Worm (Caenorhabditis elegans) whole organism, L3 larva: ENCODE results near the gene VW02B12L.2.

ENCODE experiments used
- R02D3.7 ChIP-seq: fragments of 150-350 bp; optimal IDR thresholded peaks from 2 replicates; lab custom pipeline; 2014; ENCODE audit warnings: missing biosample characterization, missing genetic modification characterization
- ZK546.5 ChIP-seq: sonication (generic microtip); optimal IDR thresholded peaks from 2 replicates; lab custom pipeline; 2017; ENCODE audit warnings: missing biosample characterization, missing genetic modification characterization
- aly-2 ChIP-seq: fragments of 150-350 bp; optimal IDR thresholded peaks from 2 replicates; lab custom pipeline; 2014; ENCODE audit warnings: missing biosample characterization, missing genetic modification characterization
- ama-1 ChIP-seq: fragments of 150-350 bp; optimal IDR thresholded peaks from 2 replicates; lab custom pipeline; 2018
- ceh-28 ChIP-seq: fragments of 150-350 bp; optimal IDR thresholded peaks from 2 replicates; lab custom pipeline; 2014; ENCODE audit warnings: missing biosample characterization, missing genetic modification reagents, missing genetic modification characterization
- ceh-82 ChIP-seq: fragments of 150-350 bp; optimal IDR thresholded peaks from 2 replicates; lab custom pipeline; 2014; ENCODE audit warnings: missing biosample characterization, missing genetic modification characterization
- ceh-9 ChIP-seq: sonication (generic microtip); optimal IDR thresholded peaks from 2 replicates; lab custom pipeline; 2018; ENCODE audit warnings: missing biosample characterization, missing genetic modification characterization
- egl-27 ChIP-seq: sonication (generic microtip); optimal IDR thresholded peaks from 4 replicates; lab custom pipeline; 2017; ENCODE audit warnings: missing biosample characterization, missing genetic modification reagents, missing genetic modification characterization
- egl-5 ChIP-seq: fragments of 150-350 bp; optimal IDR thresholded peaks from 2 replicates; lab custom pipeline; 2017; ENCODE audit warnings: missing biosample characterization, missing genetic modification reagents, missing genetic modification characterization, inconsistent platforms
- elt-2 ChIP-seq: sonication (generic microtip); optimal IDR thresholded peaks from 2 replicates; lab custom pipeline; 2016; ENCODE audit warnings: missing genetic modification reagents, mild to moderate bottlenecking, missing genetic modification characterization, missing compliant biosample characterization
- elt-3 ChIP-seq, 3 experiments: fragments of 150-350 bp in 1 of 3; sonication (generic microtip) in 2 of 3; optimal IDR thresholded peaks; 2 replicates in 2 of 3; 4 replicates in 1 of 3; lab custom pipeline; 2014 to 2017; ENCODE audit warnings: missing biosample characterization in 3 of 3, missing genetic modification characterization in 3 of 3
- eor-1 ChIP-seq, 2 experiments: fragments of 150-350 bp; optimal IDR thresholded peaks; 2 replicates each; lab custom pipeline; 2014 to 2018; ENCODE audit warnings: missing biosample characterization in 2 of 2, missing genetic modification characterization in 2 of 2
- fkh-10 ChIP-seq: sonication (generic microtip); optimal IDR thresholded peaks from 2 replicates; lab custom pipeline; 2017; ENCODE audit warnings: missing biosample characterization, missing genetic modification reagents, missing genetic modification characterization
- fkh-2 ChIP-seq: fragments of 150-350 bp; optimal IDR thresholded peaks from 2 replicates; lab custom pipeline; 2014; ENCODE audit warnings: missing biosample characterization, missing genetic modification reagents, missing genetic modification characterization
- fos-1 ChIP-seq: fragments of 150-350 bp; optimal IDR thresholded peaks from 2 replicates; lab custom pipeline; 2014; ENCODE audit warnings: missing biosample characterization, missing genetic modification characterization
- hmg-11 ChIP-seq: sonication (generic microtip); optimal IDR thresholded peaks from 2 replicates; lab custom pipeline; 2016; ENCODE audit warnings: missing genetic modification characterization, missing compliant biosample characterization
- jun-1 ChIP-seq: fragments of 150-350 bp; optimal IDR thresholded peaks from 2 replicates; lab custom pipeline; 2014; ENCODE audit warnings: missing biosample characterization, missing genetic modification reagents, missing genetic modification characterization
- lin-15B ChIP-seq: fragments of 150-350 bp; optimal IDR thresholded peaks from 2 replicates; lab custom pipeline; 2014; ENCODE audit warnings: missing biosample characterization, missing genetic modification characterization
- lin-39 ChIP-seq: fragments of 150-350 bp; optimal IDR thresholded peaks from 2 replicates; lab custom pipeline; 2018; ENCODE audit warnings: missing biosample characterization, missing genetic modification reagents, missing genetic modification characterization
- lsy-12 ChIP-seq: sonication (generic microtip); optimal IDR thresholded peaks from 2 replicates; lab custom pipeline; 2016; ENCODE audit warnings: mild to moderate bottlenecking, missing genetic modification characterization, missing compliant biosample characterization
- mdl-1 ChIP-seq: fragments of 150-350 bp; optimal IDR thresholded peaks from 2 replicates; lab custom pipeline; 2014; ENCODE audit warnings: missing biosample characterization, missing genetic modification characterization
- mml-1 ChIP-seq: fragments of 150-350 bp; sonication (generic microtip); optimal IDR thresholded peaks from 3 replicates; lab custom pipeline; 2014; ENCODE audit warnings: missing biosample characterization, missing genetic modification characterization
- nfya-1 ChIP-seq: sonication (generic microtip); optimal IDR thresholded peaks from 2 replicates; lab custom pipeline; 2017; ENCODE audit warnings: missing genetic modification characterization, mild to moderate bottlenecking, missing compliant biosample characterization, antibody characterized with exemption, moderate library complexity; ENCODE audit not compliant: insufficient read depth
- nhr-11 ChIP-seq: fragments of 150-350 bp; optimal IDR thresholded peaks from 2 replicates; lab custom pipeline; 2014; ENCODE audit warnings: missing biosample characterization, missing genetic modification characterization
- nhr-23 ChIP-seq: fragments of 150-350 bp; optimal IDR thresholded peaks from 2 replicates; lab custom pipeline; 2014; ENCODE audit warnings: missing biosample characterization, missing genetic modification reagents, missing genetic modification characterization
- nhr-25 ChIP-seq: sonication (generic microtip); optimal IDR thresholded peaks from 2 replicates; lab custom pipeline; 2017; ENCODE audit warnings: missing biosample characterization, missing genetic modification characterization
- nhr-28 ChIP-seq: fragments of 150-350 bp; optimal IDR thresholded peaks from 2 replicates; lab custom pipeline; 2014; ENCODE audit warnings: missing biosample characterization, missing genetic modification characterization
- nhr-43 ChIP-seq: sonication (generic microtip); optimal IDR thresholded peaks from 2 replicates; lab custom pipeline; 2016; ENCODE audit warnings: mild to moderate bottlenecking, missing genetic modification characterization, missing compliant biosample characterization; ENCODE audit not compliant: poor library complexity, severe bottlenecking
- nhr-67 ChIP-seq: fragments of 150-350 bp; optimal IDR thresholded peaks from 2 replicates; lab custom pipeline; 2014; ENCODE audit warnings: missing biosample characterization, missing genetic modification characterization
- nhr-76 ChIP-seq: fragments of 150-350 bp; sonication (generic microtip); optimal IDR thresholded peaks from 5 replicates; lab custom pipeline; 2014; ENCODE audit warnings: missing biosample characterization, missing genetic modification characterization
- pha-4 ChIP-seq: fragments of 150-350 bp; optimal IDR thresholded peaks from 2 replicates; lab custom pipeline; 2014; ENCODE audit warnings: missing biosample characterization, missing genetic modification reagents, missing genetic modification characterization
- pqm-1 ChIP-seq: fragments of 150-350 bp; optimal IDR thresholded peaks from 2 replicates; lab custom pipeline; 2017; ENCODE audit warnings: missing biosample characterization, missing genetic modification characterization, inconsistent platforms
- skn-1 ChIP-seq: fragments of 150-350 bp; optimal IDR thresholded peaks from 2 replicates; lab custom pipeline; 2014; ENCODE audit warnings: missing biosample characterization, missing genetic modification characterization
- snpc-4 ChIP-seq: fragments of 150-350 bp; optimal IDR thresholded peaks from 2 replicates; lab custom pipeline; 2014; ENCODE audit warnings: missing biosample characterization, missing genetic modification characterization
- tbx-2 ChIP-seq: sonication (generic microtip); optimal IDR thresholded peaks from 2 replicates; lab custom pipeline; 2016; ENCODE audit warnings: mild to moderate bottlenecking, missing genetic modification characterization, missing compliant biosample characterization
- zag-1 ChIP-seq: fragments of 150-350 bp; optimal IDR thresholded peaks from 2 replicates; lab custom pipeline; 2014; ENCODE audit warnings: missing biosample characterization, missing genetic modification characterization
- ztf-11 ChIP-seq: fragments of 150-350 bp; optimal IDR thresholded peaks from 2 replicates; lab custom pipeline; 2014; ENCODE audit warnings: missing biosample characterization, missing genetic modification characterization
- ztf-4 ChIP-seq: fragments of 150-350 bp; optimal IDR thresholded peaks from 2 replicates; lab custom pipeline; 2014; ENCODE audit warnings: missing biosample characterization, missing genetic modification characterization

Gene VW02B12L.2

ce11 chrII:11464427-11464944 is 24.4 kb upstream of the VW02B12L.2 start, which contains the start of the genes aars-1 and rga-1 (continued):
- TF ChIP-seq eor-1 (tag; optimal IDR thresholded peaks at IDR 0.05; lab: Kevin White, UChicago) = no peak
- TF ChIP-seq nhr-28 (tag; lab: Kevin White, UChicago) = no peak
- TF ChIP-seq zag-1 = no peak
- TF ChIP-seq mml-1 (tag; lab: Kevin White, UChicago) = no peak
- no peak for TF ChIP-seq fos-1 (tag; lab: Kevin White, UChicago)
- no peak for TF ChIP-seq ceh-82
- TF ChIP-seq nfya-1 (tag; lab: Kevin White, UChicago) = peak; percentile 61
- TF ChIP-seq pqm-1 = peak; percentile 82
- no peak for TF ChIP-seq aly-2 (tag; lab: Kevin White, UChicago)
- TF ChIP-seq fkh-10 (GFP tag; lab: Kevin White, UChicago) = no peak
- no peak for TF ChIP-seq nhr-67 (tag; lab: Kevin White, UChicago)

DNA sequence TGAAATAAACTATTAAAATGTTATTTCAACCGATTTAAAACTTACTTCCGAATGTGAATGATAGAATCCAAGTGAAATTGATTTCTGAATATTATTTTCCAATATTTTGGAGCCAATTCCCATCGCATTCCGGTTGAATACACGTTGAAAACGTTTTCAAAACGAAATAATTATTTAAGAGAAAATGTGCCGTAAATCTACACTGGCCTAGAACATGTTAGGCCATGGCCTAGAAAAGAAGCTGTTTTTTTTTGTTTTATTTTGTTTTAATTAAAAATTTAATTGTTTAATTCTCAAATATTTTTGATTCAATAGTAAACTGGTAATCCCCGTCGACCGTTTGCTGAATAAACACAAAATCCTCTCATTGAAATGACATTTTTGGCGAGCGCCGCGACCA is 23.8 kb upstream of the VW02B12L.2 start:
- peak; percentile 28 for TF ChIP-seq lin-15B (tag; lab: Kevin White, UChicago)
- peak; percentile 81 for TF ChIP-seq R02D3.7 (tag; lab: Kevin White, UChicago)
- no peak for TF ChIP-seq ama-1 (lab: Kevin White, UChicago)
- no peak for TF ChIP-seq snpc-4

ce11 chrII:11459883-11460282 is 19.8 kb upstream of the VW02B12L.2 start:
- peak; percentile 33 for TF ChIP-seq pqm-1
- no peak for TF ChIP-seq eor-1 (tag; optimal IDR thresholded peaks at IDR 0.05; lab: Kevin White, UChicago)
- TF ChIP-seq elt-2 (tag; lab: Kevin White, UChicago) = peak; percentile 58

- no peak for TF ChIP-seq nhr-76 (tag; lab: Kevin White, UChicago)
- no peak for TF ChIP-seq nhr-23
- TF ChIP-seq jun-1 (tag; lab: Kevin White, UChicago) = no peak
- TF ChIP-seq ama-1 (lab: Kevin White, UChicago) = peak; percentile 3
Observed at ce11 chrII:11455715-11456114, 15.6 kb upstream of the VW02B12L.2 start.

- no peak for TF ChIP-seq egl-27 (tag; lab: Kevin White, UChicago)
- TF ChIP-seq fkh-10 (GFP tag; lab: Kevin White, UChicago) = no peak
- no peak for TF ChIP-seq nhr-67 (tag; lab: Kevin White, UChicago)
- TF ChIP-seq nhr-23 = no peak
- TF ChIP-seq ztf-4 (tag; lab: Kevin White, UChicago) = no peak
- no peak for TF ChIP-seq nhr-11 (tag; lab: Kevin White, UChicago)
- no peak for TF ChIP-seq skn-1
- TF ChIP-seq ceh-28 (tag; lab: Kevin White, UChicago) = no peak
- TF ChIP-seq hmg-11 (tag; lab: Kevin White, UChicago) = no peak
- no peak for TF ChIP-seq elt-3 (tag; optimal IDR thresholded peaks at IDR 0.05; lab: Kevin White, UChicago)
- no peak for TF ChIP-seq lin-39 (tag; lab: Kevin White, UChicago)
Observed at ce11 chrII:11455140-11455539, 15.0 kb upstream of the VW02B12L.2 start.

- no peak for TF ChIP-seq fos-1 (tag; lab: Kevin White, UChicago)
- no peak for TF ChIP-seq ZK546.5
- no peak for TF ChIP-seq pha-4
- TF ChIP-seq nhr-28 (tag; lab: Kevin White, UChicago) = no peak
- no peak for TF ChIP-seq ztf-11 (tag; lab: Kevin White, UChicago)
- TF ChIP-seq ama-1 (lab: Kevin White, UChicago) = no peak
- no peak for TF ChIP-seq zag-1
- TF ChIP-seq nhr-43 = no peak
- TF ChIP-seq, all 47 proteins: peak for 0
Observed at ce11 chrII:11453639-11454038, 13.5 kb upstream of the VW02B12L.2 start.

DNA sequence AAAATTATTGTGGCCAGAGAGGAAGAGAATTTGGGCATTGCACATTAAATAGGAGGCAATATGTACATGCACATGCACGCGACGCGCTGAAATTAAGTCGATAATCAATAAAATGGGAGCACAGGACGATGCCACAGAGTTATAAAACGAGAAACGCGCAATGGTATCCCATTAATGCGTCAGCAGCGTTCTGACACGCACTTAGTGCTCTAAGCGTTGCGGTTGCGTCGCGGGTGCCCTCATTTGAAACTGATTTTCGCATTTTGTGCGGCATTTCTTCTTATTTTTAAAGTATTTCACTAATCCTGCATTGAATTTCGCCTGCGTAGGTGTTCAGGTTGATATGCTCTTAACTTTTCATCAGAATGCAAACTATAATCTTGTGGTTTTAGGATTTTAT is 12.9 kb upstream of the VW02B12L.2 start, which contains the start of gene rsp-1:
Gene rsp-1, plus strand, starts transcription at position 338 of the 400 bp plus-strand sequence.
- peak; percentile 90 for TF ChIP-seq lin-15B (tag; lab: Kevin White, UChicago)
- peak; percentile 70 for TF ChIP-seq nhr-11 (tag; lab: Kevin White, UChicago)
- peak; percentile 87 for TF ChIP-seq ceh-28 (tag; lab: Kevin White, UChicago)
- TF ChIP-seq ceh-82 = peak; percentile 28
- TF ChIP-seq lin-39 (tag; lab: Kevin White, UChicago) = peak; percentile 95
- no peak for TF ChIP-seq ceh-9 (tag; lab: Kevin White, UChicago)
- TF ChIP-seq egl-27 (tag; lab: Kevin White, UChicago) = no peak
- peak; percentile 88 for TF ChIP-seq nfya-1 (tag; lab: Kevin White, UChicago)
- peak; percentile 95 for TF ChIP-seq pha-4
- TF ChIP-seq eor-1 (tag; optimal IDR thresholded peaks at IDR 0.05; lab: Kevin White, UChicago) = no peak
- no peak for TF ChIP-seq mdl-1 (tag; lab: Kevin White, UChicago)
- TF ChIP-seq lsy-12 (tag; lab: Kevin White, UChicago) = peak; percentile 89
- peak; percentile 7 for TF ChIP-seq zag-1
- peak; percentile 90 for TF ChIP-seq snpc-4
- TF ChIP-seq nhr-76 (tag; lab: Kevin White, UChicago) = no peak
- peak; percentile 74 for TF ChIP-seq tbx-2 (tag; lab: Kevin White, UChicago)
- peak; percentile 84 for TF ChIP-seq pqm-1
- TF ChIP-seq skn-1 = peak; percentile 45
- TF ChIP-seq ztf-4 (tag; lab: Kevin White, UChicago) = peak; percentile 50
- peak; percentile 82 for TF ChIP-seq jun-1 (tag; lab: Kevin White, UChicago)
- peak; percentile 96 for TF ChIP-seq nhr-23
- TF ChIP-seq fkh-2 (tag; lab: Kevin White, UChicago) = no peak
- TF ChIP-seq nhr-25 (tag; lab: Kevin White, UChicago) = peak; percentile 87
- peak; percentile 87 for TF ChIP-seq nhr-43
- peak; percentile 85 for TF ChIP-seq egl-5
